Fruit fly (Drosophila melanogaster) Kc167 (cell line): ENCODE results near the gene FRG1.

ENCODE experiments used
- h ChIP-seq: fragments of >200 bp; optimal IDR thresholded peaks from 3 replicates; lab custom pipeline; 2018; ENCODE audit warnings: missing external identifiers
- psq ChIP-seq: fragments of >200 bp; optimal IDR thresholded peaks from 2 replicates; lab custom pipeline; 2017; ENCODE audit warnings: missing external identifiers

DNA sequence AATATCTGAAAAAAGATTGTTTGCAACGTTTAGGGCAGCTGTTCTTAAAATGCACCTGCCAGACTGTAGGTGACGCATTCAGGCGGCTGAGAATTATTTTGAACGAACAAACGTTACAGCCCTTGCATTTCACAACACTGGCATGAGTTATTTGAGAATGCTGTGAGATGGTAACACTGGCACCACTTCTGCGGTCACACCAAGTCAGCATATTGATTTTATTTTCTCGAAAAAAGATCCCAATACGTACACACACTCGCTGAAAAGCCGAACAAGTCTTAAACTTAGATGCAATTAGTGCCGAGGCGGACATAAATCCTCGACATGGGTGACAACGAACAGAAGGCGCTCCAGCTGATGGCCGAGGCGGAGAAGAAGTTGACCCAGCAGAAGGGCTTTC lies 16.7 kb upstream of the FRG1 start, which contains the start of gene alphaSnap:
- TF ChIP-seq psq, result no peak
- TF ChIP-seq h (lab: Kevin White, UChicago), result no peak
